Fruit fly (Drosophila melanogaster) whole organism, embryonic: ENCODE measurements around the gene CG43755.

Experiments used
- Atf3 ChIP-seq: fragments of 200-800 bp; sonication (Bioruptor generic); optimal IDR thresholded peaks from 3 replicates; lab custom pipeline; 2016; ENCODE audit warnings: missing biosample characterization, missing genetic modification characterization
- Bteb2 ChIP-seq: fragments of 200-800 bp; sonication (Bioruptor generic); optimal IDR thresholded peaks from 2 replicates; lab custom pipeline; 2016; ENCODE audit warnings: missing biosample characterization, missing genetic modification characterization
- CG10462 ChIP-seq: fragments of 200-800 bp; sonication (Bioruptor generic); optimal IDR thresholded peaks from 2 replicates; lab custom pipeline; 2016; ENCODE audit warnings: missing biosample characterization, missing genetic modification characterization
- CG11504 ChIP-seq: fragments of 200-800 bp; sonication (Bioruptor generic); optimal IDR thresholded peaks from 3 replicates; lab custom pipeline; 2019; ENCODE audit warnings: missing biosample characterization, mild to moderate bottlenecking, missing genetic modification characterization, moderate library complexity
- CG15514 ChIP-seq: fragments of 200-800 bp; sonication (Bioruptor generic); optimal IDR thresholded peaks from 3 replicates; lab custom pipeline; 2017; ENCODE audit warnings: missing biosample characterization, missing genetic modification characterization, mild to moderate bottlenecking, moderate library complexity, missing genetic modification reagents
- CG1647 ChIP-seq: fragments of 200-800 bp; sonication (Bioruptor generic); optimal IDR thresholded peaks from 3 replicates; lab custom pipeline; 2016; ENCODE audit warnings: missing biosample characterization, missing genetic modification characterization
- CG16779 ChIP-seq: fragments of 200-800 bp; sonication (Bioruptor generic); IDR thresholded peaks from 2 replicates; pipeline ENCODE4 v1.3.6; 2022; ENCODE audit warnings: missing biosample characterization, missing genetic modification characterization
- CG2129 ChIP-seq: fragments of 200-800 bp; sonication (Bioruptor generic); IDR thresholded peaks from 2 replicates; pipeline ENCODE4 v1.3.6; 2022; ENCODE audit warnings: missing biosample characterization, missing genetic modification characterization; ENCODE audit not compliant: partially characterized antibody
- CG34376 ChIP-seq: fragments of 200-800 bp; sonication (Bioruptor generic); optimal IDR thresholded peaks from 2 replicates; lab custom pipeline; 2018; ENCODE audit warnings: missing biosample characterization, mild to moderate bottlenecking, missing genetic modification characterization
- CG6813 ChIP-seq: fragments of 200-800 bp; sonication (Bioruptor generic); optimal IDR thresholded peaks from 2 replicates; lab custom pipeline; 2017; ENCODE audit warnings: missing biosample characterization, missing genetic modification characterization, mild to moderate bottlenecking, moderate library complexity, missing genetic modification reagents
- CG7357 ChIP-seq: fragments of 200-800 bp; sonication (Bioruptor generic); IDR thresholded peaks from 3 replicates; pipeline ENCODE4 v1.3.6; 2022; ENCODE audit warnings: missing biosample characterization, missing genetic modification characterization
- CG8944 ChIP-seq: fragments of 200-800 bp; sonication (Bioruptor generic); optimal IDR thresholded peaks from 3 replicates; lab custom pipeline; 2016; ENCODE audit warnings: missing biosample characterization, missing genetic modification characterization
- Dbx ChIP-seq: fragments of 200-800 bp; sonication (Bioruptor generic); IDR thresholded peaks from 3 replicates; pipeline ENCODE4 v1.3.6; 2022; ENCODE audit warnings: missing biosample characterization, missing genetic modification characterization
- Ets65A ChIP-seq: fragments of 200-800 bp; sonication (Bioruptor generic); peaks from one replicate; lab custom pipeline; 2016; ENCODE audit warnings: missing biosample characterization, missing genetic modification characterization
- Hr3 ChIP-seq: fragments of 200-800 bp; sonication (Bioruptor generic); optimal IDR thresholded peaks from 3 replicates; lab custom pipeline; 2016; ENCODE audit warnings: missing biosample characterization, missing genetic modification characterization
- Hr39 ChIP-seq: fragments of >200 bp; optimal IDR thresholded peaks from 2 replicates; lab custom pipeline; 2017
- Hr51 ChIP-seq, 2 experiments: fragments of 200-800 bp; sonication (Bioruptor generic); optimal IDR thresholded peaks; 2 replicates in 1 of 2; 3 replicates in 1 of 2; lab custom pipeline; 2016 to 2018; ENCODE audit warnings: missing biosample characterization in 2 of 2, missing genetic modification characterization in 2 of 2, mild to moderate bottlenecking in 1 of 2, moderate library complexity in 1 of 2
- NFAT ChIP-seq: fragments of 200-800 bp; sonication (Bioruptor generic); IDR thresholded peaks from 2 replicates; pipeline ENCODE4 v1.3.6; 2022; ENCODE audit warnings: missing biosample characterization, missing genetic modification characterization
- Nf-YB ChIP-seq: fragments of 200-800 bp; sonication (Bioruptor generic); optimal IDR thresholded peaks from 3 replicates; lab custom pipeline; 2019; ENCODE audit warnings: missing biosample characterization, mild to moderate bottlenecking, missing genetic modification characterization, moderate library complexity
- Nf-YC ChIP-seq: fragments of 200-800 bp; optimal IDR thresholded peaks from 3 replicates; lab custom pipeline; 2019; ENCODE audit warnings: missing biosample characterization, mild to moderate bottlenecking, missing genetic modification characterization, moderate library complexity
- Stat92E ChIP-seq, 3 experiments: fragments of >200 bp in 2 of 3; fragments of 200-800 bp in 1 of 3; sonication (Bioruptor generic) in 1 of 3; optimal IDR thresholded peaks; 2 replicates each; lab custom pipeline; 2017 to 2019; ENCODE audit warnings: missing biosample characterization in 3 of 3, missing genetic modification characterization in 3 of 3, mild to moderate bottlenecking in 1 of 3, moderate library complexity in 1 of 3
- amos ChIP-seq: fragments of 200-800 bp; sonication (Bioruptor generic); IDR thresholded peaks from 2 replicates; pipeline ENCODE4 v1.3.6; 2022; ENCODE audit warnings: missing biosample characterization, missing genetic modification characterization; ENCODE audit not compliant: partially characterized antibody
- caup ChIP-seq: fragments of 200-800 bp; sonication (Bioruptor generic); optimal IDR thresholded peaks from 3 replicates; lab custom pipeline; 2017; ENCODE audit warnings: missing biosample characterization, mild to moderate bottlenecking, missing genetic modification characterization, moderate library complexity; ENCODE audit not compliant: severe bottlenecking
- cwo ChIP-seq: fragments of 200-800 bp; sonication (Bioruptor generic); optimal IDR thresholded peaks from 3 replicates; lab custom pipeline; 2017; ENCODE audit warnings: missing biosample characterization, missing genetic modification characterization, mild to moderate bottlenecking, moderate library complexity, missing genetic modification reagents
- dmrt99B ChIP-seq: fragments of 200-800 bp; sonication (Bioruptor generic); optimal IDR thresholded peaks from 2 replicates; lab custom pipeline; 2018; ENCODE audit warnings: missing biosample characterization, mild to moderate bottlenecking, missing genetic modification characterization, moderate library complexity
- exex ChIP-seq: fragments of 200-800 bp; sonication (Bioruptor generic); optimal IDR thresholded peaks from 4 replicates; lab custom pipeline; 2018; ENCODE audit warnings: missing biosample characterization, mild to moderate bottlenecking, missing genetic modification characterization, moderate library complexity
- fd96Cb ChIP-seq: fragments of 200-800 bp; sonication (Bioruptor generic); optimal IDR thresholded peaks from 2 replicates; lab custom pipeline; 2018; ENCODE audit warnings: missing biosample characterization, mild to moderate bottlenecking, missing genetic modification characterization, moderate library complexity
- kay ChIP-seq: fragments of 200-800 bp; sonication (Bioruptor generic); optimal IDR thresholded peaks from 2 replicates; lab custom pipeline; 2016; ENCODE audit warnings: missing biosample characterization, missing genetic modification characterization
- lmd ChIP-seq: fragments of 200-800 bp; sonication (Bioruptor generic); IDR thresholded peaks from 2 replicates; pipeline ENCODE4 v1.3.6; 2022; ENCODE audit warnings: missing biosample characterization, missing genetic modification characterization
- otp ChIP-seq: fragments of 200-800 bp; sonication (Bioruptor generic); IDR thresholded peaks from 3 replicates; pipeline ENCODE4, ENCODE4 v1.3.6; 2022; ENCODE audit warnings: missing biosample characterization, missing genetic modification characterization
- pros ChIP-seq: fragments of 200-800 bp; sonication (Bioruptor generic); optimal IDR thresholded peaks from 3 replicates; lab custom pipeline; 2019; ENCODE audit warnings: missing biosample characterization, mild to moderate bottlenecking, missing genetic modification characterization, moderate library complexity
- sens ChIP-seq: fragments of 200-800 bp; sonication (Bioruptor generic); peaks from one replicate; lab custom pipeline; 2016; ENCODE audit warnings: missing biosample characterization, missing genetic modification characterization
- tup ChIP-seq: fragments of 200-800 bp; sonication (Bioruptor generic); optimal IDR thresholded peaks from 2 replicates; lab custom pipeline; 2016; ENCODE audit warnings: missing biosample characterization, mild to moderate bottlenecking, missing genetic modification characterization, moderate library complexity

CG43755 gene

DNA sequence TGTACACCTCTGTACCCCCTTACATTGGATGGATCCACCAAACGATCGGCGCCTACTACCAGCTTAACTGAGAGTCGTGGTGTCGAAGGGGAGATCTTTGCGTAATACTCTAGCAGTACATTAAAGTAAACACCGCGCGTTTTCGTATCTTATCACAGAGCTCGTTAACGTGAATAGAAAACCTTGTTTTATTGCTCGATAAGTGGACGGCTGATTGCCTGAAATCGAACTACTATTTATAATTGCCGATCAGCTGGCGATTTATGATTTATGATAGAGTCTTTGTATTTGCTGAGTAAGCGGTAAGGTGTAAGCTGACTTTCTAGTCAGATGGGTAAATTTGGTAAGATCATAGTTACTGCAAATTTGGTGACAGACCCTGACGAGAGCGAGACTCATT lies 6.6 kb downstream of the CG43755 start (continued):
- TF ChIP-seq CG2129 (GFP tag; lab: Robert Waterston, UW) (no peak), Hr39 (lab: Kevin White, UChicago) (no peak), CG10462 (GFP tag; lab: Kevin White, UChicago) (no peak), tup (GFP tag; lab: Kevin White, UChicago) (no peak), amos (GFP tag; lab: Robert Waterston, UW) (no peak), caup (GFP tag; lab: Kevin White, UChicago) (peak; percentile 4), CG7357 (no peak), cwo (peak; percentile 0), Dbx (GFP tag; lab: Robert Waterston, UW) (no peak), sens (GFP tag; lab: Kevin White, UChicago) (no peak), CG34376 (GFP tag; lab: Kevin White, UChicago) (peak; percentile 60), CG6813 (no peak), exex (tag; lab: Kevin White, UChicago) (peak; percentile 98), CG16779 (GFP tag; lab: Robert Waterston, UW) (no peak), kay (GFP tag; lab: Kevin White, UChicago) (no peak), Bteb2 (GFP tag; lab: Kevin White, UChicago) (no peak), CG8944 (GFP tag; lab: Kevin White, UChicago) (no peak), otp (GFP tag; lab: Robert Waterston, UW) (no peak), NFAT (GFP tag; lab: Robert Waterston, UW) (no peak), dmrt99B (tag; lab: Kevin White, UChicago) (no peak)

DNA sequence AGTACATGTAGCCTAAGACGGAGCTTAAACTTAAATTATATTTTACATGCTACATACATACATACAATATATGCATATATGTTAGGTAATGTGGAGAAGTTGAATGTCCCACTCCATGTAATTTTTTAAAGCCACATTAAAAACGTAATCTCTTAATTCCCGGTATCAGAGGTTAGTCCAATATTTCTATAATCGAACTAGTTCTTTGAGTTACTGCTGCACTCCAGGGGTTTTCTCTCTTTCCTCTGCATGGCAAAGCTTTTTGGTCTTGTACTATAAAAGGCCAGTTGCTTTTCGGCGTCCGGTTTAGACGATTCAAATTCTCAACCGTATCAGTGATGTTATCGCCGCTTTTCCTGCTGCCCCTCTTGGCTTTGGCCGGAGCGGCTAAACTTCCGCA lies 7.8 kb downstream of the CG43755 start, which contains the start of gene CG33127:
Gene CG33127, plus strand, starts transcription at position 309 of the 400 bp plus-strand sequence.
- TF ChIP-seq CG1647 (GFP tag; lab: Kevin White, UChicago) (no peak), CG15514 (GFP tag; lab: Kevin White, UChicago) (peak; percentile 97), pros (GFP tag; lab: Kevin White, UChicago) (no peak)

DNA sequence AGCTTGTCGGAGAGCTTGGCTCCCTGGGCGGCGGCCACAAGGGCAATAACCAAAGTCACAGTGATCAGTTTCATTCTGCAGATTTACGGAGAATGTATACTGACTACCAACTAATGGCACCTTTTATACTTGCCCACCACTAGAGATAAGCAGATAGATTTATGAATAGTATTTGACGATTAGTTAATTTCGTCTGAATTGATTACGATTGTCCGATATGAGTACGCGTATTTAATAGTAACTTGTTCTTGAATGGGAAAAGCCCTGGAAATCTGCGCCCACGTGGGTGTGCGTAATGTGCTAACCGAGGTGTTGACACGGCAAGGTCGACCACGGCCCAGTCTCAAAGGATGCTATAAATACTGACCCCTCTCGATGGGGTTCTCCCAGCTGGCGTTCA lies 8.4 kb downstream of the CG43755 start, which contains the start of gene CG11911:
Gene CG11911, minus strand, starts transcription at position 101 of the 400 bp plus-strand sequence.
- TF ChIP-seq Ets65A (peak; percentile 19), fd96Cb (tag; lab: Kevin White, UChicago) (no peak), lmd (GFP tag; lab: Robert Waterston, UW) (no peak), exex (tag; lab: Kevin White, UChicago) (peak; percentile 83), Atf3 (GFP tag; lab: Kevin White, UChicago) (no peak)

DNA sequence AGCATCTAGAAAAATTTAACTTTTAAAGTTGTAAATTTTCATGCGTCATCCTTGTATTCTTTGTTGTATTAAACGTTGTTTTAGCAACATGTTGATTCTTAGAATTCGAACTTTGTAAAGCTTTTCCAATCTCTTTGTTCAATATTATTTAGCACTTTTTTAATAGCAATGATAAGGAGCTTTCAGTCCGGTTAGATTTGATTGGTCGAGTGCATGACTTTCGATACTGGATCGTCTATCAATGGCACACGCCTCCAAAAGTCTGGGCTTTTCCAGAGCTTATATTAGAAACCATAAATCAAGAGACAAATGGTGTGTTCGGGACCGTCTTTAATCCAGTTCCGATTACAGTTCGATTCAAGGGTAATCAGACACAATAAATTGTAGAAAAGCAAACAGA lies 9.8 kb downstream of the CG43755 start:
- TF ChIP-seq tup (GFP tag; lab: Kevin White, UChicago) (no peak), CG11504 (tag; lab: Kevin White, UChicago) (peak; percentile 67), Nf-YB (GFP tag; lab: Kevin White, UChicago) (peak; percentile 83), Nf-YC (peak; percentile 87), Hr51 (GFP tag; optimal IDR thresholded peaks at IDR 0.05; lab: Kevin White, UChicago) (no peak), exex (tag; lab: Kevin White, UChicago) (peak; percentile 80), Stat92E (GFP tag; optimal IDR thresholded peaks at IDR 0.05; lab: Kevin White, UChicago) (no peak)

DNA sequence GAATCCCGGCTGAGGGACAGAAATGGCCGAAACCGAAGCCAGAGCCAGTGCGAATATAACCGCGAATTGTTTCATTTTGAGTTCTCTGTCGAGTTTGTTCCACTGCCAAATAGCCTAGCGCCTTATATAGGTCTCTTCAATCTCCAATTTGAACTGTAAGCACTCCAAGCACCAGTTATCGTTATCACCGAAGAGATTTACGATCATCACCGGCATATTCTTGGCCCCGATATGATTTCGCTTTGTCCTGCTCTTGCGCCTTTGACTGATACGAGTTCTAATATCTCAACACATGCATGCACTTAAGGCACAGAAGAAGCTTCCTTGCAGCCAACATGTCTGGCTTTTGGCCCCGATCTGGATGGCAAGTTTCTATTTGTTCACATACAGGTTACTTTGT lies 10.4 kb downstream of the CG43755 start, which contains the start of gene CG11912:
Gene CG11912, minus strand, starts transcription at position 101 of the 400 bp plus-strand sequence.
- TF ChIP-seq Hr3 (no peak), sens (GFP tag; lab: Kevin White, UChicago) (peak; percentile 30)
